Worm (Caenorhabditis elegans) whole organism, mixed stage, embryonic: ENCODE measurements around the gene T04C9.3.

ENCODE experiments used
- M03D4.4 ChIP-seq: sonication (generic microtip); optimal IDR thresholded peaks from 2 replicates; lab custom pipeline; 2017; ENCODE audit warnings: mild to moderate bottlenecking, missing genetic modification characterization, missing compliant biosample characterization
- bed-3 ChIP-seq: fragments of 200-800 bp; sonication (Bioruptor generic); optimal IDR thresholded peaks from 3 replicates; lab custom pipeline; 2018; ENCODE audit warnings: mild to moderate bottlenecking, missing genetic modification characterization, moderate library complexity, missing compliant biosample characterization
- ceh-83 ChIP-seq: fragments of 200-800 bp; sonication (Bioruptor generic); optimal IDR thresholded peaks from 2 replicates; lab custom pipeline; 2018; ENCODE audit warnings: mild to moderate bottlenecking, missing genetic modification characterization, missing compliant biosample characterization
- ces-1 ChIP-seq: fragments of 150-350 bp; optimal IDR thresholded peaks from 2 replicates; lab custom pipeline; 2014; ENCODE audit warnings: missing biosample characterization, missing genetic modification reagents, missing genetic modification characterization
- elt-1 ChIP-seq: sonication (generic microtip); optimal IDR thresholded peaks from 2 replicates; lab custom pipeline; 2017; ENCODE audit warnings: missing genetic modification characterization, mild to moderate bottlenecking, missing compliant biosample characterization, antibody characterized with exemption, moderate library complexity, borderline replicate concordance; ENCODE audit not compliant: insufficient read depth
- mab-5 ChIP-seq: fragments of 150-350 bp; optimal IDR thresholded peaks from 2 replicates; lab custom pipeline; 2014; ENCODE audit warnings: missing biosample characterization, missing genetic modification characterization
- mep-1 ChIP-seq: fragments of 150-350 bp; optimal IDR thresholded peaks from 2 replicates; lab custom pipeline; 2017; ENCODE audit warnings: missing biosample characterization, missing genetic modification reagents, missing genetic modification characterization, inconsistent platforms
- nhr-28 ChIP-seq: fragments of 150-350 bp; optimal IDR thresholded peaks from 2 replicates; lab custom pipeline; 2014; ENCODE audit warnings: missing biosample characterization, missing genetic modification characterization
- nhr-76 ChIP-seq: sonication (generic microtip); optimal IDR thresholded peaks from 2 replicates; lab custom pipeline; 2017; ENCODE audit warnings: missing biosample characterization, missing genetic modification characterization
- unc-62 ChIP-seq: fragments of 150-350 bp; optimal IDR thresholded peaks from 2 replicates; lab custom pipeline; 2014; ENCODE audit warnings: missing biosample characterization, missing genetic modification reagents, missing genetic modification characterization
- ztf-11 ChIP-seq: fragments of 150-350 bp; optimal IDR thresholded peaks from 2 replicates; lab custom pipeline; 2014; ENCODE audit warnings: missing biosample characterization, missing genetic modification characterization

ce11 chrIII:5945865-5946264, 39.6 kb upstream of the T04C9.3 start, which contains the start of gene F25B5.5:
- no peak for TF ChIP-seq elt-1 (tag; lab: Kevin White, UChicago)
- no peak for TF ChIP-seq mab-5 (tag; lab: Kevin White, UChicago)
- no peak for TF ChIP-seq bed-3 (GFP tag; lab: Kevin White, UChicago)
- TF ChIP-seq ceh-83 (GFP tag; lab: Kevin White, UChicago) = no peak
- no peak for TF ChIP-seq nhr-76 (tag; lab: Kevin White, UChicago)
- TF ChIP-seq ztf-11 (tag; lab: Kevin White, UChicago) = no peak
- TF ChIP-seq M03D4.4 (tag; lab: Kevin White, UChicago) = no peak
- TF ChIP-seq nhr-28 (tag; lab: Kevin White, UChicago) = no peak
- no peak for TF ChIP-seq unc-62 (GFP tag; lab: Kevin White, UChicago)
- TF ChIP-seq ces-1 (GFP tag; lab: Kevin White, UChicago) = no peak
- TF ChIP-seq mep-1 (tag; lab: Kevin White, UChicago) = no peak
